Worm (Caenorhabditis elegans): ENCODE measurements around the gene srx-137.

DNA sequence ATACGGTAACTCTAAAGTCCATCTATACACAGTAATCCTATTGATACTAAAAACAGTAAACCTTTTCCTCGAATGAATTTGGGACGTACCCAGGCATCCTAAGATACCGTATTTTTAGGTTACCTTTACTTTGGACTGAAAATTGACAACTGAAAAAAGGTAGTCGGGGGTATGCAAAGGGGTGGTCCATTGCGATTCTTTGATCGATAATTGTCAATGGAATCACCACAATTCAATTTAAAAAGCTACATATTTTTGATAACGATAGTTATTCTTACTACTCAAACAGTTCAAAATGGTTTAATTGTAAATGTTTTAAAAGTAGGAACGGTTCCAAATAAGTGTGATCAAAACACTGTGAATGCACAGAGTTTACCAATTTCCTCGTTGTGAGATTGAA lies 28.7 kb upstream of the srx-137 start, which contains the start of gene srx-129:
- TF ChIP-seq sptf-1 (tag; optimal IDR thresholded peaks at IDR 0.05) (no peak), sem-2 (GFP tag; optimal IDR thresholded peaks at IDR 0.05) (no peak), nhr-237 (tag; optimal IDR thresholded peaks at IDR 0.05) (no peak), snpc-4 (tag; optimal IDR thresholded peaks at IDR 0.05) (no peak), unc-39 (tag; optimal IDR thresholded peaks at IDR 0.05) (no peak)

Measured in whole organism, mixed stage, embryonic.